Worm (Caenorhabditis elegans): ENCODE data around the gene F46C8.3.

DNA sequence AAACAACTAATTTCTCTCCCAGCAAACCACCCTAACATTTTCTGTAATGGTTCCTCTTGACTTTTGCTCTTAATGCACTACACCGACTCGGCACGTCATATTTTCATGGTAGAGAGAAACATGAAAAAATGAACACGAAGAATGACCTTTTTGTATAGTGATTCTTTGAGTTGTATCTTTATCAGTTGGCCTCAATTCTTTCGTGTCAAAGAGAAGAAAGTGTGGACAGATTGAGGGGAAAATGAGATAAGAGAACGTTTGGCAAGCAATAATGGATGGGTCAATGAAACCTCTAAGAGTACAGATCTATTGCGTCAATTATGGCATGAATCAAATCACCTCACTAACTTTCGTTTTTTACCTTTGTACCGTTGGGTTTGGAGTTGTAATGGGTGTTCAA lies 50.6 kb downstream of the F46C8.3 start:
- TF ChIP-seq flh-1 (GFP tag; optimal IDR thresholded peaks at IDR 0.05) (no peak), M03D4.4 (tag; optimal IDR thresholded peaks at IDR 0.05) (no peak), unc-62 (GFP tag; optimal IDR thresholded peaks at IDR 0.05) (no peak), mab-5 (tag; optimal IDR thresholded peaks at IDR 0.05) (no peak), ham-2 (GFP tag; optimal IDR thresholded peaks at IDR 0.05) (no peak), tbx-8 (GFP tag; optimal IDR thresholded peaks at IDR 0.05) (no peak), nhr-28 (tag; optimal IDR thresholded peaks at IDR 0.05) (no peak)
